Worm (Caenorhabditis elegans) whole organism, L3 larva: Measurements from ENCODE around the gene lgc-17.

Experiments
- ZK546.5 ChIP-seq: sonication (generic microtip); optimal IDR thresholded peaks from 2 replicates; lab custom pipeline; 2017; ENCODE audit warnings: missing biosample characterization, missing genetic modification characterization
- ceh-16 ChIP-seq: sonication (generic microtip); optimal IDR thresholded peaks from 2 replicates; lab custom pipeline; 2017; ENCODE audit warnings: missing biosample characterization, missing genetic modification characterization
- ceh-28 ChIP-seq: fragments of 150-350 bp; optimal IDR thresholded peaks from 2 replicates; lab custom pipeline; 2014; ENCODE audit warnings: missing biosample characterization, missing genetic modification reagents, missing genetic modification characterization
- ceh-9 ChIP-seq: sonication (generic microtip); optimal IDR thresholded peaks from 2 replicates; lab custom pipeline; 2018; ENCODE audit warnings: missing biosample characterization, missing genetic modification characterization
- daf-12 ChIP-seq: fragments of 150-350 bp; optimal IDR thresholded peaks from 2 replicates; lab custom pipeline; 2014; ENCODE audit warnings: missing biosample characterization, missing genetic modification reagents, missing genetic modification characterization
- egl-27 ChIP-seq: sonication (generic microtip); optimal IDR thresholded peaks from 4 replicates; lab custom pipeline; 2017; ENCODE audit warnings: missing biosample characterization, missing genetic modification reagents, missing genetic modification characterization
- egl-5 ChIP-seq: fragments of 150-350 bp; optimal IDR thresholded peaks from 2 replicates; lab custom pipeline; 2017; ENCODE audit warnings: missing biosample characterization, missing genetic modification reagents, missing genetic modification characterization, inconsistent platforms
- elt-1 ChIP-seq: fragments of 150-350 bp; optimal IDR thresholded peaks from 2 replicates; lab custom pipeline; 2014; ENCODE audit warnings: missing biosample characterization, missing genetic modification characterization
- elt-2 ChIP-seq: sonication (generic microtip); optimal IDR thresholded peaks from 2 replicates; lab custom pipeline; 2016; ENCODE audit warnings: missing genetic modification reagents, mild to moderate bottlenecking, missing genetic modification characterization, missing compliant biosample characterization
- elt-3 ChIP-seq, 3 experiments: fragments of 150-350 bp in 1 of 3; sonication (generic microtip) in 2 of 3; optimal IDR thresholded peaks; 2 replicates in 2 of 3; 4 replicates in 1 of 3; lab custom pipeline; 2014 to 2017; ENCODE audit warnings: missing biosample characterization in 3 of 3, missing genetic modification characterization in 3 of 3
- eor-1 ChIP-seq, 2 experiments: fragments of 150-350 bp; optimal IDR thresholded peaks; 2 replicates each; lab custom pipeline; 2014 to 2018; ENCODE audit warnings: missing biosample characterization in 2 of 2, missing genetic modification characterization in 2 of 2
- fos-1 ChIP-seq: fragments of 150-350 bp; optimal IDR thresholded peaks from 2 replicates; lab custom pipeline; 2014; ENCODE audit warnings: missing biosample characterization, missing genetic modification characterization
- hmg-11 ChIP-seq: sonication (generic microtip); optimal IDR thresholded peaks from 2 replicates; lab custom pipeline; 2016; ENCODE audit warnings: missing genetic modification characterization, missing compliant biosample characterization
- jun-1 ChIP-seq: fragments of 150-350 bp; optimal IDR thresholded peaks from 2 replicates; lab custom pipeline; 2014; ENCODE audit warnings: missing biosample characterization, missing genetic modification reagents, missing genetic modification characterization
- mdl-1 ChIP-seq: fragments of 150-350 bp; optimal IDR thresholded peaks from 2 replicates; lab custom pipeline; 2014; ENCODE audit warnings: missing biosample characterization, missing genetic modification characterization
- mml-1 ChIP-seq: fragments of 150-350 bp; sonication (generic microtip); optimal IDR thresholded peaks from 3 replicates; lab custom pipeline; 2014; ENCODE audit warnings: missing biosample characterization, missing genetic modification characterization
- nfya-1 ChIP-seq: sonication (generic microtip); optimal IDR thresholded peaks from 2 replicates; lab custom pipeline; 2017; ENCODE audit warnings: missing genetic modification characterization, mild to moderate bottlenecking, missing compliant biosample characterization, antibody characterized with exemption, moderate library complexity; ENCODE audit not compliant: insufficient read depth
- nhr-11 ChIP-seq: fragments of 150-350 bp; optimal IDR thresholded peaks from 2 replicates; lab custom pipeline; 2014; ENCODE audit warnings: missing biosample characterization, missing genetic modification characterization
- nhr-12 ChIP-seq: fragments of 150-350 bp; optimal IDR thresholded peaks from 2 replicates; lab custom pipeline; 2014; ENCODE audit warnings: missing biosample characterization, missing genetic modification characterization
- nhr-23 ChIP-seq: fragments of 150-350 bp; optimal IDR thresholded peaks from 2 replicates; lab custom pipeline; 2014; ENCODE audit warnings: missing biosample characterization, missing genetic modification reagents, missing genetic modification characterization
- nhr-237 ChIP-seq: fragments of 150-350 bp; optimal IDR thresholded peaks from 2 replicates; lab custom pipeline; 2014; ENCODE audit warnings: missing biosample characterization, missing genetic modification characterization
- nhr-25 ChIP-seq: sonication (generic microtip); optimal IDR thresholded peaks from 2 replicates; lab custom pipeline; 2017; ENCODE audit warnings: missing biosample characterization, missing genetic modification characterization
- nhr-28 ChIP-seq: fragments of 150-350 bp; optimal IDR thresholded peaks from 2 replicates; lab custom pipeline; 2014; ENCODE audit warnings: missing biosample characterization, missing genetic modification characterization
- nhr-76 ChIP-seq: fragments of 150-350 bp; sonication (generic microtip); optimal IDR thresholded peaks from 5 replicates; lab custom pipeline; 2014; ENCODE audit warnings: missing biosample characterization, missing genetic modification characterization
- nhr-77 ChIP-seq: fragments of 150-350 bp; optimal IDR thresholded peaks from 2 replicates; lab custom pipeline; 2014; ENCODE audit warnings: missing biosample characterization, missing genetic modification characterization
- pha-4 ChIP-seq: fragments of 150-350 bp; optimal IDR thresholded peaks from 2 replicates; lab custom pipeline; 2014; ENCODE audit warnings: missing biosample characterization, missing genetic modification reagents, missing genetic modification characterization
- pqm-1 ChIP-seq: fragments of 150-350 bp; optimal IDR thresholded peaks from 2 replicates; lab custom pipeline; 2017; ENCODE audit warnings: missing biosample characterization, missing genetic modification characterization, inconsistent platforms
- tbx-2 ChIP-seq: sonication (generic microtip); optimal IDR thresholded peaks from 2 replicates; lab custom pipeline; 2016; ENCODE audit warnings: mild to moderate bottlenecking, missing genetic modification characterization, missing compliant biosample characterization
- unc-39 ChIP-seq: sonication (generic microtip); optimal IDR thresholded peaks from 4 replicates; lab custom pipeline; 2017; ENCODE audit warnings: missing biosample characterization, missing genetic modification characterization
- unc-62 ChIP-seq: fragments of 150-350 bp; sonication (generic microtip); optimal IDR thresholded peaks from 4 replicates; lab custom pipeline; 2014; ENCODE audit warnings: missing biosample characterization, missing genetic modification reagents, missing genetic modification characterization
- zag-1 ChIP-seq: fragments of 150-350 bp; optimal IDR thresholded peaks from 2 replicates; lab custom pipeline; 2014; ENCODE audit warnings: missing biosample characterization, missing genetic modification characterization
- ztf-11 ChIP-seq: fragments of 150-350 bp; optimal IDR thresholded peaks from 2 replicates; lab custom pipeline; 2014; ENCODE audit warnings: missing biosample characterization, missing genetic modification characterization

lgc-17 gene

ce11 chrX:12145919-12146318 lies 24.5 kb downstream of the lgc-17 start:
- TF ChIP-seq elt-2 (tag; lab: Kevin White, UChicago): peak; percentile 48
- peak; percentile 9 for TF ChIP-seq pqm-1
- no peak for TF ChIP-seq ceh-28 (tag; lab: Kevin White, UChicago)
- TF ChIP-seq ceh-9 (tag; lab: Kevin White, UChicago): no peak

- TF ChIP-seq eor-1 (tag; optimal IDR thresholded peaks at IDR 0.05; lab: Kevin White, UChicago): no peak
- no peak for TF ChIP-seq nhr-237
- no peak for TF ChIP-seq nhr-11 (tag; lab: Kevin White, UChicago)
- no peak for TF ChIP-seq ceh-16 (tag; lab: Kevin White, UChicago)
- TF ChIP-seq daf-12 (tag; lab: Kevin White, UChicago): no peak
- peak; percentile 72 for TF ChIP-seq elt-2 (tag; lab: Kevin White, UChicago)
- no peak for TF ChIP-seq fos-1 (tag; lab: Kevin White, UChicago)
- peak; percentile 35 for TF ChIP-seq pha-4 (tag; lab: Kevin White, UChicago)
- no peak for TF ChIP-seq tbx-2
- peak; percentile 70 for TF ChIP-seq pqm-1
- TF ChIP-seq elt-3 (tag; optimal IDR thresholded peaks at IDR 0.05; lab: Kevin White, UChicago): peak in 1 of 3 experiments; percentile 2
- no peak for TF ChIP-seq nhr-76 (tag; lab: Kevin White, UChicago)
- no peak for TF ChIP-seq nhr-12 (tag; lab: Kevin White, UChicago)
- TF ChIP-seq egl-27 (tag; lab: Kevin White, UChicago): no peak
Observed at ce11 chrX:12146453-12147085, 25.2 kb downstream of the lgc-17 start, which contains the start of gene pycr-1. TSS of gene pycr-1 (plus strand) at chrX:12146832.

ce11 chrX:12149638-12150137 lies 28.3 kb downstream of the lgc-17 start, which contains the start of gene znf-474:
TSS of gene znf-474 (plus strand) at chrX:12149924.
- peak; percentile 2 for TF ChIP-seq nfya-1 (tag; lab: Kevin White, UChicago)
- no peak for TF ChIP-seq unc-39

- TF ChIP-seq elt-2 (tag; lab: Kevin White, UChicago): peak; percentile 22
- peak; percentile 62 for TF ChIP-seq nhr-25 (tag; lab: Kevin White, UChicago)
- TF ChIP-seq nhr-237: no peak
- TF ChIP-seq mdl-1 (tag; lab: Kevin White, UChicago): no peak
- TF ChIP-seq nhr-23 (tag; lab: Kevin White, UChicago): no peak
- TF ChIP-seq elt-1: no peak
- TF ChIP-seq pha-4 (tag; lab: Kevin White, UChicago): no peak
- TF ChIP-seq nhr-28: no peak
- no peak for TF ChIP-seq mml-1 (tag; lab: Kevin White, UChicago)
- TF ChIP-seq ceh-9 (tag; lab: Kevin White, UChicago): no peak
- peak; percentile 14 for TF ChIP-seq pqm-1
- TF ChIP-seq jun-1 (tag; lab: Kevin White, UChicago): no peak
- no peak for TF ChIP-seq elt-3 (tag; optimal IDR thresholded peaks at IDR 0.05; lab: Kevin White, UChicago)
- TF ChIP-seq nhr-12 (tag; lab: Kevin White, UChicago): no peak
- no peak for TF ChIP-seq ztf-11 (tag; lab: Kevin White, UChicago)
- no peak for TF ChIP-seq zag-1 (tag; lab: Kevin White, UChicago)
Observed at ce11 chrX:12154055-12154898, 32.9 kb downstream of the lgc-17 start, which contains the start of gene mfsd-11. TSS of gene mfsd-11 (minus strand) at chrX:12154105.

- TF ChIP-seq unc-62 (no peak), hmg-11 (tag; lab: Kevin White, UChicago) (no peak), nhr-77 (tag; lab: Kevin White, UChicago) (no peak), ZK546.5 (tag; lab: Kevin White, UChicago) (no peak), egl-5 (peak; percentile 67), mdl-1 (tag; lab: Kevin White, UChicago) (no peak), ceh-28 (tag; lab: Kevin White, UChicago) (no peak), ztf-11 (tag; lab: Kevin White, UChicago) (no peak)
Observed at ce11 chrX:12158641-12159040, 37.3 kb downstream of the lgc-17 start.
